Fruit fly (Drosophila melanogaster): Measurements from ENCODE around the gene CG7131.

Gene CG7131

dm6 chr3R:18288677-18289076 lies at the start of gene CG7131:
CG7131 (minus strand) TSS chr3R:18288777.
- no peak for TF ChIP-seq CTCF (optimal IDR thresholded peaks at IDR 0.05)
- no peak for TF ChIP-seq CG8478 (optimal IDR thresholded peaks at IDR 0.05)

DNA sequence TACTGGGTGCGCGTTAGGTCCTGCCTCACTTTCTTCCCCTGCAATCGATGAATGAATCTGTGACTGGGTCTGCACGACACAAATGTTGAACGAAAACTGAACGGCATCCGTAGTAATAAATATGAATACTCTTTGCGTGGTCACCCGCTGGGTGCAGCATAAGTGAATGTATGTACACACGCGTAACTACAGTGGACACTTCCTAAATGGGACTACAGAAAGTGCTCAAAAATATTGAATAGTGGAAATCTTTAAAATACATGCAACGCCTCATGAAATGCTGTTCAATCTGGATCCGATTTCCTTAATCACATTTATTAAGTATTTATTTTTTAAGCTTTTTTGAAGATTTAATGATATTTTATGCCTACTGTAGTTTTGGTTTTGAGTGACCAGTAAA lies 40.3 kb upstream of the CG7131 start, which contains the start of gene naz:
Gene naz, minus strand, starts transcription at position 101 of the 400 bp plus-strand sequence.
- TF ChIP-seq CG8478 (optimal IDR thresholded peaks at IDR 0.05) (no peak), CTCF (optimal IDR thresholded peaks at IDR 0.05) (no peak)

DNA sequence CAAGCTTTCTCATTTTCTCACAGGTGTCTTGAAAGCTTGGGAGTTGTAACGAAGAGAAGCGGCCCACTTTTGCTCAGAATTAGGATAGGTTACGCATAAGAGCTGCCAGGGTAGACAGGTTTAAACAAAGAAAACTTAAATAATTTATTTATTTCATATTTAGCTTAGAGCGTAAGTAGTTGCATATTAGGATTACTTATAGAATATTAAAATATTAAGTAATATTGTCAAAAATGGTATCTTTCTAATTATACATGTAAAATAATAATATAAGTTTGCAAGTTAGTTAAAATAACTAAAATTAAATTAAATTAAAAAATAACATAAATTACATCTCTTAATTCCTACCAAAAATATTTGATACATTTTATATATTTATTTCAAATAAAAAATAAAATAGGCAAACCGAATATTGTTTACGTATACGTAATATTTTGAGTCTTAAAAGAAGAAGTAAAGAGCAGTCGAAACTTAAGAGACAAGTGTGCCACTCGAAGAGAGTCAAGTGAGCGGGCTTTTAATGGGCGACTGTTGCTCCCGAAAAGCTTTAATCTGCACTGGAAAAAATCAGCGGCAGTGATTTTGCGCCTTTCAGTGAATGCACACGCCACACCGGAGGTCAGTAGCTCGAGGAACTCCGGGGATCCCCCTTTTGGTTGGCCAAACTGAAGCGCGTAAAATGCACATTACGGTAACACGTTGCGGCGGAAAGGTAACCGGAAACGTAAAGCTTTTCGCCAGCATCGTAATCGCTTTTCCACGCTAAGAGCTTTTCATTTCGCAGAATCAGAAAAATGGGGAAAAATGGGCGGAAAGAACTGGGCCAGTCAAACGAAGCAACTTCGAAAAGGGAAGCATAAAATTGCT lies 26.5 kb upstream of the CG7131 start:
- TF ChIP-seq CTCF (optimal IDR thresholded peaks at IDR 0.05) (no peak), CG8478 (optimal IDR thresholded peaks at IDR 0.05) (no peak)

dm6 chr3R:18314320-18314719 lies 25.7 kb upstream of the CG7131 start, which contains the start of gene PKD:
PKD (minus strand) TSS chr3R:18314407.
- no peak for TF ChIP-seq CTCF (optimal IDR thresholded peaks at IDR 0.05)
- TF ChIP-seq CG8478 (optimal IDR thresholded peaks at IDR 0.05): no peak

- no peak for TF ChIP-seq CTCF (optimal IDR thresholded peaks at IDR 0.05)
- no peak for TF ChIP-seq CG8478 (optimal IDR thresholded peaks at IDR 0.05)
Observed at dm6 chr3R:18312761-18313160, 24.2 kb upstream of the CG7131 start.

dm6 chr3R:18311368-18311919 lies 22.9 kb upstream of the CG7131 start:
- TF ChIP-seq CG8478 (optimal IDR thresholded peaks at IDR 0.05): no peak
- TF ChIP-seq CTCF (optimal IDR thresholded peaks at IDR 0.05): no peak

DNA sequence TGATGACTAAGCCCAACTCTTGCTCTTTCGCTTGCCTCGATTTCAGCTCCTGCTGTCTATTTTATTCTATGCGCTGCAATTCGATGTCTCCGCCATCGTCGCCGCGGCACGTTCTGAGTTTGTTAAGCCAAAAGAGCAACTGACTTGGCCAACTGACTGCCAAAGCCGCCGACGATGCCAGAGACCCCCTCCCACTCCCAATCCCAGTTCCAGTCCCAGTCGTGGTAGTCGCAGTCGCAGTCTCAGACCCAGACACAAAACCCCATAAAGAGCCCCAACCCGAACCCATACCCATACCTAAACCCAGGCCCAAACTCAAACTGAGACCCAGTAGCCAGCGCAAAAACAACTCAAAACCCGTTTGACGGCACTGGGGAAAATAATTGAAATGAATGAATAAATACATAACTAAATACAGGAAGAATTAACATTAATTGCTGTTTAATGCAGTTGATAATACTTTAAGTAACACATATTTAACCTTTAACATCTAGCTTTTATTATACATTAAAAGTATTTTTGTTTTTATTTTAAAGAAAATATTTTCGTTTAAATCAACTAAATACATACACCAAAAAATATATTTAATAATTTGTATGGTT lies 22.3 kb upstream of the CG7131 start:
- no peak for TF ChIP-seq CG8478 (optimal IDR thresholded peaks at IDR 0.05)
- no peak for TF ChIP-seq CTCF (optimal IDR thresholded peaks at IDR 0.05)

dm6 chr3R:18309910-18310309 lies 21.3 kb upstream of the CG7131 start:
- TF ChIP-seq CTCF (optimal IDR thresholded peaks at IDR 0.05) (no peak), CG8478 (optimal IDR thresholded peaks at IDR 0.05) (no peak)

- TF ChIP-seq CG8478 (optimal IDR thresholded peaks at IDR 0.05) (no peak), CTCF (optimal IDR thresholded peaks at IDR 0.05) (no peak)
Observed at dm6 chr3R:18302749-18303148, 14.2 kb upstream of the CG7131 start, which contains the start of gene CG7126. CG7126 (minus strand) TSS chr3R:18302849.

DNA sequence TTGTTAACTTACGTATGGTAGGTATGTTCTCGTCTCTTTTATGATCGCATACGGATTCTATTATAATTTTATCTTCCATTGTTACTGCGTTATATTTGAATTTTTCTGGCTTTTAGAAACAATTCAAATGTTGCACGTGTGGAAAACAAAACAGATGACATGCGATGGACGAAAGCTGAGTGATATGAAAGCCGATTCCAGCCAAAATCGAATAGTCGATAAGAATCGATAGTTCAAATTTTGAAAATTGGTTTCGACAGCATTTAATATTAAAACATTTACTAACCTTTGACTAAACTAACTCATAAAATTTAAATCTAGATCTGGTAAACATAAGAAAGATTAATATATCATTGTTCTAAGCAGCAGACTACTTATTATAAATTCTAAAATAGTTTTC lies 13.0 kb upstream of the CG7131 start, which contains the start of gene Polr1E:
Gene Polr1E, minus strand, starts transcription at position 160 of the 400 bp plus-strand sequence.
- TF ChIP-seq CTCF (optimal IDR thresholded peaks at IDR 0.05) (no peak), CG8478 (optimal IDR thresholded peaks at IDR 0.05) (no peak)

- TF ChIP-seq CG8478 (optimal IDR thresholded peaks at IDR 0.05): no peak
Observed at dm6 chr3R:18298900-18299321, 10.3 kb upstream of the CG7131 start, which contains the start of gene Dlc90F. Dlc90F (plus strand) TSS chr3R:18299229.

dm6 chr3R:18298298-18298899 lies 9.8 kb upstream of the CG7131 start:
- TF ChIP-seq CG8478 (optimal IDR thresholded peaks at IDR 0.05) (no peak), CTCF (optimal IDR thresholded peaks at IDR 0.05) (no peak)

dm6 chr3R:18297444-18298297 lies 9.1 kb upstream of the CG7131 start:
- no peak for TF ChIP-seq CG8478 (optimal IDR thresholded peaks at IDR 0.05)
- no peak for TF ChIP-seq CTCF (optimal IDR thresholded peaks at IDR 0.05)

dm6 chr3R:18296737-18297136 lies 8.2 kb upstream of the CG7131 start:
- TF ChIP-seq CG8478 (optimal IDR thresholded peaks at IDR 0.05) (no peak), CTCF (optimal IDR thresholded peaks at IDR 0.05) (no peak)

All from S2 (cell line).